Fruit fly (Drosophila melanogaster) whole organism, wandering third instar larva: ENCODE data around the gene spdo.

Experiments
- CrebA ChIP-seq: fragments of 200-800 bp; sonication (Bioruptor generic); optimal IDR thresholded peaks from 2 replicates; lab custom pipeline; 2016; ENCODE audit warnings: missing biosample characterization, mild to moderate bottlenecking, missing genetic modification characterization, borderline replicate concordance
- Dfd ChIP-seq: fragments of >200 bp; optimal IDR thresholded peaks from 2 replicates; lab custom pipeline; 2017; ENCODE audit warnings: missing biosample characterization, missing genetic modification characterization
- Hnf4 ChIP-seq: fragments of 200-800 bp; sonication (Bioruptor generic); optimal IDR thresholded peaks from 2 replicates; lab custom pipeline; 2016; ENCODE audit warnings: missing biosample characterization, mild to moderate bottlenecking, missing genetic modification characterization
- Hr78 ChIP-seq: fragments of >200 bp; optimal IDR thresholded peaks from 2 replicates; lab custom pipeline; 2017; ENCODE audit warnings: missing biosample characterization, missing genetic modification characterization
- Myc ChIP-seq: fragments of >200 bp; optimal IDR thresholded peaks from 2 replicates; lab custom pipeline; 2017
- Sp1 ChIP-seq: fragments of 200-800 bp; sonication (Bioruptor generic); optimal IDR thresholded peaks from 3 replicates; lab custom pipeline; 2019; ENCODE audit warnings: missing biosample characterization, mild to moderate bottlenecking, missing genetic modification characterization, moderate library complexity
- dsf ChIP-seq: sonication (Bioruptor generic); optimal IDR thresholded peaks from 2 replicates; lab custom pipeline; 2016; ENCODE audit warnings: missing biosample characterization, missing genetic modification characterization, borderline replicate concordance
- woc ChIP-seq: sonication (Bioruptor generic); optimal IDR thresholded peaks from 2 replicates; lab custom pipeline; 2016; ENCODE audit warnings: missing biosample characterization, mild to moderate bottlenecking, missing genetic modification characterization

DNA sequence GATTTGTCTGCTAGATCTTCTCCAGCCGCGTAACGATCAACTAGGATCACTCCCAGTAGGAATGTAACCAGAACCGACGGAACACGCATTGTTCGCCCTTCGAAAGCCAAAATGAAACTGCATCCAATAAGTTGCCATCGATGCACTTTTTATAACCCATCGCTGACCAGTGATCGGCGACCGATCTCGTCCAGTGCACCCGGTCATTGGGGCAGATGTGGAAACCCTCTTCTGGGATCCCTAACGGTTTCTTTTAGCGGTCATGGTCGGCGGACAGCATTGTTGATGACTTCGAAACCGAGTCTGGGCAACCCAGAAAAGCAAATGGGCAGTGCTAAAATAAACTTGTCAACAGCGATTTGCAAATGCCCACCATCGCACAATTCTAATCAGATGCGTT lies 31.5 kb upstream of the spdo start, which contains the start of gene Osi23:
- TF ChIP-seq Hr78 (GFP tag; lab: Kevin White, UChicago) (no peak), dsf (GFP tag; lab: Kevin White, UChicago) (no peak), Myc (lab: Kevin White, UChicago) (no peak), Dfd (GFP tag; lab: Kevin White, UChicago) (no peak), woc (GFP tag; lab: Kevin White, UChicago) (no peak), Sp1 (no peak), Hnf4 (no peak), CrebA (GFP tag; lab: Kevin White, UChicago) (no peak)
